Fruit fly (Drosophila melanogaster) whole organism, wandering third instar larva: ENCODE results near the gene CG12713.

ENCODE experiments used
- Hr78 ChIP-seq: fragments of >200 bp; optimal IDR thresholded peaks from 2 replicates; lab custom pipeline; 2017; ENCODE audit warnings: missing biosample characterization, missing genetic modification characterization
- Hr83 ChIP-seq: fragments of 200-300 bp; sonication (Bioruptor generic); optimal IDR thresholded peaks from 2 replicates; lab custom pipeline; 2016; ENCODE audit warnings: missing biosample characterization, mild to moderate bottlenecking, missing genetic modification characterization, moderate library complexity; ENCODE audit not compliant: poor library complexity, severe bottlenecking
- dsf ChIP-seq: sonication (Bioruptor generic); optimal IDR thresholded peaks from 2 replicates; lab custom pipeline; 2016; ENCODE audit warnings: missing biosample characterization, missing genetic modification characterization, borderline replicate concordance
- foxo ChIP-seq, 2 experiments: fragments of 200-800 bp; sonication (Bioruptor generic); optimal IDR thresholded peaks; 2 replicates in 1 of 2; 3 replicates in 1 of 2; lab custom pipeline; 2016 to 2017; ENCODE audit warnings: missing biosample characterization in 2 of 2, missing genetic modification characterization in 2 of 2
- fru ChIP-seq: fragments of 200-800 bp; sonication (Bioruptor generic); optimal IDR thresholded peaks from 3 replicates; lab custom pipeline; 2016; ENCODE audit warnings: missing biosample characterization, mild to moderate bottlenecking, missing genetic modification characterization
- tai ChIP-seq: sonication (Bioruptor generic); optimal IDR thresholded peaks from 2 replicates; lab custom pipeline; 2016; ENCODE audit warnings: missing biosample characterization, missing genetic modification characterization

DNA sequence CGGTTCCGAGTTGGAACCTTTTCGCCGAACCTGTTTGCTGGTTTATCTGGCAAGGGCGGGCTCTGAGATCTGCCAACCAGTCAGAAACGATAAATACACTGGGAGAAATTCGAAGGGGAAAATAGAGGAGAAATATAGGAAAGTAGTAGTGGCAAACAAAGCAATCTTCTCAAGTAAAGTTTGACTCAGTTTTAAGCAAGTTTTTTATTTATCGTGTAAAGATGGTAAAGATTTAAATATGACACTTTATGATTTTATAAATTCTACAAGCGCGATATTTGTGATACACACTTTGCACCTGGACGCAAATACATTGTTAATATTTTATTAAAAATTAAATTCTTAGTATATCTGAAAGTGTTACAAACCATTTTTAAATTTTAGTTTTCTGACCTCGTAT lies 15.4 kb downstream of the CG12713 start:
- TF ChIP-seq Hr83 (GFP tag; lab: Kevin White, UChicago): no peak
- TF ChIP-seq foxo (GFP tag; optimal IDR thresholded peaks at IDR 0.05; lab: Kevin White, UChicago): peak in 1 of 2 experiments; percentile 36
- TF ChIP-seq fru (GFP tag; lab: Kevin White, UChicago): peak; percentile 42
- TF ChIP-seq tai (GFP tag; lab: Kevin White, UChicago): no peak
- no peak for TF ChIP-seq Hr78 (GFP tag; lab: Kevin White, UChicago)
- TF ChIP-seq dsf (GFP tag; lab: Kevin White, UChicago): no peak
